Fruit fly (Drosophila melanogaster): Measurements from ENCODE around the gene CG2006.

DNA sequence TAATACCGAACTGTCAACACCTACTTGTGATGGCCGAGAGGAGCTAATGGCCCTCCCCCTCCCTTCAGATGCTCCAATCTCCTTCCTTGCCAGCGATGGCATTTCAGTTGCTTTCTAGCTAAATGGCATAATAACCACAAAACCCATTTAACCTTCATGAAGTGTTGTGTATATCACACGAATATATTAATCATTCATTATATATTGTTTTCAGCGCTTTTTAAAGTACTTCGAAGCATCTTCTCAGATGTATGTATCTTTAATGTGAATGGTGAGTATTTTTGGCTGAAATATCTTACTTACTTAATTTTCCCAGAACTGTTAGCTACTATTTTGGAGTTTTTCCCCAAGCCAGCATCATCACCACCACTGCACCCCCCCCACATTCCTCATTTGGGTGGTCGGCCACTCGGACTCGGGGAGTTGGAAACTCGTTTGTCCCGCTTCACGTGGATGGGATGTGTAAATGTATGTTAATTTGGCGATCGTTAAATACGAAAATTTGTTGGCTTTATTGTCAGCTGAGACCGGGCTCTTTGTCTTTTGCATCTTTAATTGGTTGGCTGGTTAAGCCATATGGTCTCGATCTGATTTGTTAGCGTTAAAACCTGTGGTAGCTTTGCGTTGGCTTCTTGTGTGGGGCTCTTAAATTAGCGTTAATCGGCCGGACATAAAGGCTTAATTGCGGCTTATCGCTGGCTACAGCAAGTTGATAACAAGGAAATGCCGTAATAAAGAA, 23.2 kb downstream of the CG2006 start:
- TF ChIP-seq psq (optimal IDR thresholded peaks at IDR 0.05) (no peak), Sin3A (optimal IDR thresholded peaks at IDR 0.05) (no peak), Myc (optimal IDR thresholded peaks at IDR 0.05) (no peak)
